Fruit fly (Drosophila melanogaster): ENCODE data around the gene Acsx2.
A peak's percentile ranks its signal among the peaks of the same experiment; 100 is the strongest.

The Acsx2 gene

dm6 chr3R:19778065-19778800, at the start of gene Acsx2:
Gene Acsx2, plus strand, starts transcription at chr3R:19778750.
- TF ChIP-seq CG5204 (GFP tag; optimal IDR thresholded peaks at IDR 0.05): no peak
- no peak for TF ChIP-seq CG11617 (GFP tag; optimal IDR thresholded peaks at IDR 0.05)
- TF ChIP-seq Mnt (GFP tag; optimal IDR thresholded peaks at IDR 0.05): no peak
- no peak for TF ChIP-seq cic (GFP tag; optimal IDR thresholded peaks at IDR 0.05)
- TF ChIP-seq Crg-1 (GFP tag; optimal IDR thresholded peaks at IDR 0.05): no peak
- no peak for TF ChIP-seq CG14711 (tag; optimal IDR thresholded peaks at IDR 0.05)
- TF ChIP-seq cnc (optimal IDR thresholded peaks at IDR 0.05): no peak
- no peak for TF ChIP-seq ovo (GFP tag; optimal IDR thresholded peaks at IDR 0.05)
- no peak for TF ChIP-seq CG12768 (GFP tag; optimal IDR thresholded peaks at IDR 0.05)
- no peak for TF ChIP-seq Clk (GFP tag; optimal IDR thresholded peaks at IDR 0.05)

DNA sequence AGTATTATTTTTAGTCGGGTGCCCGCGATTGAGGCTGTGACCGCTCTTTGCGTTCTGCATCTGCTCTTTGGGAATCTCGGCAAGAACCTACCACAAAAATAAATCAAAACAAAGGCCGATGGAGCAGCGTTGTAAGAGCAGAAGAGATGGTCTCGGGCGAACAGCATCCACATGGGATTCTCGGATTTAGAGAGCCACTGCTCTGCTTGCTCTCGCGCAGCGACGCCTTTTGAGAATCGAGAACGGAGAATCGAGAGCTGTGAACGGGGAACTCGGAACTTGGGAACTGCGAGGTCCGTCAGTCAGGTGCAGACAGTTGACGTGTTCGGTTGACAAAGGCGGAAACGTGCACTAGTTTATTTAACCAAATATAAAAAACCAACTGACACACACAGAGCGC, 48.1 kb upstream of the Acsx2 start, which contains the start of gene GluClalpha:
Gene GluClalpha (plus strand): TSS at position 301 of the 400 bp plus-strand sequence.
- TF ChIP-seq CG33017 (tag; optimal IDR thresholded peaks at IDR 0.05) (no peak), ovo (GFP tag; optimal IDR thresholded peaks at IDR 0.05) (no peak), CG7045 (GFP tag; optimal IDR thresholded peaks at IDR 0.05) (no peak), Clk (GFP tag; optimal IDR thresholded peaks at IDR 0.05) (no peak), bab1 (GFP tag; optimal IDR thresholded peaks at IDR 0.05) (no peak), CG5204 (GFP tag; optimal IDR thresholded peaks at IDR 0.05) (no peak)

DNA sequence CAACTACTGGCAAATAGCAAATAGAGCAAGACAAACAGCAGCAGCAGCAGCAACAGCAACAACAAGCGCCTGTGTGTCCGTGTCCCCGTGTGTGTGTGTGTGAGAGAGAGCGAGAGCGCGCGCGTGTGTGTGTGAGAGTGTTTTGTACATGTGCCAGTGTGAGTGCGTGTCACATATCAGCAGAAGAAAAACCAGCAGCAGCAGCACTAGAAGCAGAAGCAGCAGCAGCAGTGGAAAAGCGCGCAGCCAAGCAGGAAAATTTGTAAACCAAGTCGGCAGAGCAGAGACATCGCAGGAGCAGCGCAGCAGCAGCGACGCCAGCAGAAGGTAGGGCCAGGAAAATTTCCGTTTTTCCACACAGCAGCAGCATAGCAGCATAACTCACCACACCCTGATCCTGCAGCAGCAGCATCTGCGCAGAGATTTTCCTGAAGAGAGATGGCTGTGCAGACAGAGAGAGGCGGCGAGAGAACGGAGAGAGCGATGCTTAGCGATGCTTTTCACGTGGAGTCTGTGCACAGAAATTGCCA, 47.5 kb upstream of the Acsx2 start:
- TF ChIP-seq tj (GFP tag; optimal IDR thresholded peaks at IDR 0.05) (no peak), pad (GFP tag; optimal IDR thresholded peaks at IDR 0.05) (no peak), Crg-1 (GFP tag; optimal IDR thresholded peaks at IDR 0.05) (no peak), CG7045 (GFP tag; optimal IDR thresholded peaks at IDR 0.05) (no peak), bab1 (GFP tag; optimal IDR thresholded peaks at IDR 0.05) (no peak), CG33017 (tag; optimal IDR thresholded peaks at IDR 0.05) (no peak), cnc (optimal IDR thresholded peaks at IDR 0.05) (no peak), Clk (GFP tag; optimal IDR thresholded peaks at IDR 0.05) (no peak), CG12768 (GFP tag; optimal IDR thresholded peaks at IDR 0.05) (no peak), ovo (GFP tag; optimal IDR thresholded peaks at IDR 0.05) (no peak), CG1620 (GFP tag; optimal IDR thresholded peaks at IDR 0.05) (no peak), CG14711 (tag; optimal IDR thresholded peaks at IDR 0.05) (no peak)

DNA sequence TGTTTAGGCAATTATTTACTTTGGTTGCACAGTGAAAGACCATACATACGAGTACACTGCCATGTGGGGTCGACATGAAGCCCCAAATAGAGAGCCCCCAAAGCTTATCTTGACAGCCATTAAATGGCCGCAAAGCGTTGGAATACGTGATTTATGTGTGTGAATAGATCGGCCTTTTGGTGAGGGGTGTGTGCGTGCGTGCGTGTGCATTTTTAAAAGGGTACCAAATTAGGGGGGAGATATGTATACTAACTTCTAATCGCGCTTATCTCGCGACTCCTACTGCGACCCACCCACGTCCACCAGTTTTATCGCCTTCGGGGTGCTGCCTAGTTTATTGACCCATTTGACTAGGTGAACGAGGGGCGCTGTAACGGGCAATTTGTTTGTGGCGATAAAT, 35.7 kb upstream of the Acsx2 start:
- TF ChIP-seq Hr96 (GFP tag; optimal IDR thresholded peaks at IDR 0.05) (no peak), CG1620 (GFP tag; optimal IDR thresholded peaks at IDR 0.05) (no peak), CG7045 (GFP tag; optimal IDR thresholded peaks at IDR 0.05) (no peak), pad (GFP tag; optimal IDR thresholded peaks at IDR 0.05) (no peak), cic (GFP tag; optimal IDR thresholded peaks at IDR 0.05) (no peak), CG14711 (tag; optimal IDR thresholded peaks at IDR 0.05) (no peak)

DNA sequence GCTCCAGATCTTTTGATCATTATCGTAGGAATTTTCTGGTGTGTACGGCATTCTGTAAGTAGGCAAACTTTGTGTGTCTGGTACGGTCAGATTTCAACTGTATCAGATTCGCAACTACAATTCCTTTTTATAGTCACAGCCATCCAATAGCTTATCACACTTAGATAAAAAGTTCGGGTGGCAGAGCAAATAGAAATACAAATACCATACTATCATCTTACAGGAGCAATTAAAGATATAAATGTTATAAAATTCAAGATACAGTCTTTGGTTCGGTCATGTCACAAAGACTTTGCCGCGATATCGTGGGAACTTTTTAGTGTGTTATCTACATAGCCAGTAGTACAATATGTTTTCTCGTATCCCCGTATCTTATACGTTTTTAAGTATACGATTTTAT, 5.4 kb upstream of the Acsx2 start, which contains the start of gene Acsx1L:
Gene Acsx1L (minus strand): TSS at position 101 of the 400 bp plus-strand sequence.
- TF ChIP-seq CG7101 (tag; optimal IDR thresholded peaks at IDR 0.05): no peak
- TF ChIP-seq Clk (GFP tag; optimal IDR thresholded peaks at IDR 0.05): no peak
- TF ChIP-seq CG12768 (GFP tag; optimal IDR thresholded peaks at IDR 0.05): no peak
- no peak for TF ChIP-seq CG11617 (GFP tag; optimal IDR thresholded peaks at IDR 0.05)
- no peak for TF ChIP-seq Mnt (GFP tag; optimal IDR thresholded peaks at IDR 0.05)

- TF ChIP-seq Hr96 (GFP tag; optimal IDR thresholded peaks at IDR 0.05) (no peak), Clk (GFP tag; optimal IDR thresholded peaks at IDR 0.05) (no peak), kay (GFP tag; ENCODE audit: borderline replicate concordance) (no peak), ovo (GFP tag; optimal IDR thresholded peaks at IDR 0.05) (no peak)
Measured at dm6 chr3R:19774149-19774548, 4.4 kb upstream of the Acsx2 start.

- peak; percentile 12 for TF ChIP-seq kay (GFP tag; ENCODE audit: borderline replicate concordance)
- TF ChIP-seq CG5204 (GFP tag; optimal IDR thresholded peaks at IDR 0.05): no peak
Measured at dm6 chr3R:19777180-19777579, 1.4 kb upstream of the Acsx2 start, which contains the start of gene Acsx1R. Gene Acsx1R, minus strand, starts transcription at chr3R:19777280.

- TF ChIP-seq cic (GFP tag; optimal IDR thresholded peaks at IDR 0.05): peak; percentile 36
- TF ChIP-seq CG12768 (GFP tag; optimal IDR thresholded peaks at IDR 0.05): peak; percentile 28
- TF ChIP-seq CG11617 (GFP tag; optimal IDR thresholded peaks at IDR 0.05): no peak
- no peak for TF ChIP-seq bab1 (GFP tag; optimal IDR thresholded peaks at IDR 0.05)
- no peak for TF ChIP-seq CG7101 (tag; optimal IDR thresholded peaks at IDR 0.05)
- TF ChIP-seq CG5204 (GFP tag; optimal IDR thresholded peaks at IDR 0.05): no peak
- TF ChIP-seq Crg-1 (GFP tag; optimal IDR thresholded peaks at IDR 0.05): no peak
- no peak for TF ChIP-seq pad (GFP tag; optimal IDR thresholded peaks at IDR 0.05)
- TF ChIP-seq CG14711 (tag; optimal IDR thresholded peaks at IDR 0.05): no peak
- no peak for TF ChIP-seq Clk (GFP tag; optimal IDR thresholded peaks at IDR 0.05)
- TF ChIP-seq kay (GFP tag; ENCODE audit: borderline replicate concordance): peak; percentile 4
- no peak for TF ChIP-seq Mnt (GFP tag; optimal IDR thresholded peaks at IDR 0.05)
- TF ChIP-seq CG33017 (tag; optimal IDR thresholded peaks at IDR 0.05): no peak
- no peak for TF ChIP-seq tj (GFP tag; optimal IDR thresholded peaks at IDR 0.05)
- TF ChIP-seq cnc (optimal IDR thresholded peaks at IDR 0.05): no peak
Measured at dm6 chr3R:19780946-19781345, 2.4 kb downstream of the Acsx2 start, which contains the start of gene Acsx3. Gene Acsx3, plus strand, starts transcription at chr3R:19781246.

Data from whole organism, adult.